Fruit fly (Drosophila melanogaster) whole organism, embryonic: ENCODE data around the gene CG34453.

ENCODE experiments used
- CG10543 ChIP-seq: fragments of 200-800 bp; sonication (Bioruptor generic); optimal IDR thresholded peaks from 3 replicates; lab custom pipeline; 2017; ENCODE audit warnings: missing biosample characterization, mild to moderate bottlenecking, missing genetic modification characterization, moderate library complexity
- CG11093 ChIP-seq: fragments of 200-800 bp; sonication (Bioruptor generic); IDR thresholded peaks from 3 replicates; pipeline ENCODE4 v1.3.6; 2022; ENCODE audit warnings: missing biosample characterization, missing genetic modification characterization
- CG12071 ChIP-seq: fragments of 200-800 bp; sonication (Bioruptor generic); optimal IDR thresholded peaks from 3 replicates; lab custom pipeline; 2018; ENCODE audit warnings: missing biosample characterization, mild to moderate bottlenecking, missing genetic modification characterization
- CG12104 ChIP-seq: fragments of 200-800 bp; sonication (Bioruptor generic); optimal IDR thresholded peaks from 3 replicates; lab custom pipeline; 2016; ENCODE audit warnings: missing biosample characterization, missing genetic modification characterization
- CG12769 ChIP-seq: fragments of 200-800 bp; sonication (Bioruptor generic); optimal IDR thresholded peaks from 2 replicates; lab custom pipeline; 2019; ENCODE audit warnings: missing biosample characterization, mild to moderate bottlenecking, missing genetic modification characterization, moderate library complexity
- CG14441 ChIP-seq: fragments of 200-800 bp; sonication (Bioruptor generic); IDR thresholded peaks from 2 replicates; pipeline ENCODE4 v1.3.6; 2022; ENCODE audit warnings: missing biosample characterization, missing genetic modification characterization
- CG15479 ChIP-seq: fragments of 200-800 bp; sonication (Bioruptor generic); optimal IDR thresholded peaks from 3 replicates; lab custom pipeline; 2019; ENCODE audit warnings: missing biosample characterization, mild to moderate bottlenecking, missing genetic modification characterization, moderate library complexity
- CG15696 ChIP-seq: fragments of 200-800 bp; sonication (Bioruptor generic); optimal IDR thresholded peaks from 2 replicates; lab custom pipeline; 2019; ENCODE audit warnings: missing biosample characterization, mild to moderate bottlenecking, missing genetic modification characterization, moderate library complexity
- CG17186 ChIP-seq: fragments of 200-800 bp; sonication (Bioruptor generic); optimal IDR thresholded peaks from 3 replicates; lab custom pipeline; 2017; ENCODE audit warnings: missing biosample characterization, missing genetic modification reagents, missing genetic modification characterization
- CG17912 ChIP-seq: fragments of 200-800 bp; sonication (Bioruptor generic); optimal IDR thresholded peaks from 2 replicates; lab custom pipeline; 2018; ENCODE audit warnings: missing biosample characterization, mild to moderate bottlenecking, missing genetic modification characterization
- CG18011 ChIP-seq: fragments of 200-800 bp; sonication (Bioruptor generic); optimal IDR thresholded peaks from 2 replicates; lab custom pipeline; 2017; ENCODE audit warnings: missing biosample characterization, missing genetic modification characterization, mild to moderate bottlenecking, moderate library complexity, missing genotype
- CG31441 ChIP-seq: fragments of 200-800 bp; sonication (Bioruptor generic); IDR thresholded peaks from 2 replicates; pipeline ENCODE4 v1.3.6; 2022; ENCODE audit warnings: missing biosample characterization, missing genetic modification characterization
- CG3407 ChIP-seq: fragments of 200-800 bp; sonication (Bioruptor generic); optimal IDR thresholded peaks from 2 replicates; lab custom pipeline; 2018; ENCODE audit warnings: missing biosample characterization, mild to moderate bottlenecking, missing genetic modification characterization
- CG3847 ChIP-seq: fragments of 200-800 bp; sonication (Bioruptor generic); IDR thresholded peaks from 2 replicates; pipeline ENCODE4 v1.3.6; 2022; ENCODE audit warnings: missing biosample characterization, missing genetic modification characterization
- CG4360 ChIP-seq: fragments of 200-800 bp; sonication (Bioruptor generic); IDR thresholded peaks from 2 replicates; pipeline ENCODE4 v1.3.6; 2022; ENCODE audit warnings: missing biosample characterization, missing genetic modification characterization
- CG4707 ChIP-seq: fragments of 200-800 bp; sonication (Bioruptor generic); optimal IDR thresholded peaks from 2 replicates; lab custom pipeline; 2018; ENCODE audit warnings: missing biosample characterization, mild to moderate bottlenecking, missing genetic modification characterization, moderate library complexity
- CG4854 ChIP-seq: fragments of 200-800 bp; sonication (Bioruptor generic); optimal IDR thresholded peaks from 2 replicates; lab custom pipeline; 2016; ENCODE audit warnings: missing biosample characterization, missing genetic modification characterization, inconsistent platforms
- CG6175 ChIP-seq: fragments of 200-800 bp; sonication (Bioruptor generic); IDR thresholded peaks from 3 replicates; pipeline ENCODE4 v1.3.6; 2022; ENCODE audit warnings: missing biosample characterization, missing genetic modification characterization
- CG7372 ChIP-seq: fragments of 200-800 bp; sonication (Bioruptor generic); IDR thresholded peaks from 2 replicates; pipeline ENCODE4 v1.3.6; 2022; ENCODE audit warnings: missing biosample characterization, missing genetic modification characterization
- CG7745 ChIP-seq: fragments of 200-800 bp; sonication (Bioruptor generic); optimal IDR thresholded peaks from 2 replicates; lab custom pipeline; 2018; ENCODE audit warnings: missing biosample characterization, mild to moderate bottlenecking, missing genetic modification characterization, moderate library complexity
- CG7928 ChIP-seq: fragments of 200-800 bp; sonication (Bioruptor generic); optimal IDR thresholded peaks from 2 replicates; lab custom pipeline; 2017; ENCODE audit warnings: missing biosample characterization, mild to moderate bottlenecking, missing genetic modification characterization
- CG9215 ChIP-seq: fragments of 200-800 bp; sonication (Bioruptor generic); IDR thresholded peaks from 2 replicates; pipeline ENCODE4 v1.3.6; 2022; ENCODE audit warnings: missing biosample characterization, missing genetic modification characterization
- CG9609 ChIP-seq: fragments of 200-800 bp; sonication (Bioruptor generic); optimal IDR thresholded peaks from 3 replicates; lab custom pipeline; 2016; ENCODE audit warnings: missing biosample characterization, missing genetic modification characterization
- Dip3 ChIP-seq: fragments of 200-800 bp; sonication (Bioruptor generic); optimal IDR thresholded peaks from 3 replicates; lab custom pipeline; 2016; ENCODE audit warnings: missing biosample characterization, missing genetic modification characterization
- Gsc ChIP-seq: fragments of 200-800 bp; sonication (Bioruptor generic); IDR thresholded peaks from 2 replicates; pipeline ENCODE4 v1.3.6; 2022; ENCODE audit warnings: missing biosample characterization, missing genetic modification characterization
- HLH3B ChIP-seq: fragments of 200-800 bp; sonication (Bioruptor generic); IDR thresholded peaks from 2 replicates; pipeline ENCODE4 v1.3.6; 2022; ENCODE audit warnings: missing biosample characterization, missing genetic modification characterization
- Hand ChIP-seq: fragments of 200-800 bp; sonication (Bioruptor generic); optimal IDR thresholded peaks from 2 replicates; lab custom pipeline; 2017; ENCODE audit warnings: mild to moderate bottlenecking, missing biosample characterization, missing genetic modification reagents, missing genetic modification characterization
- Hey ChIP-seq: fragments of 200-800 bp; sonication (Bioruptor generic); optimal IDR thresholded peaks from 3 replicates; lab custom pipeline; 2018; ENCODE audit warnings: missing biosample characterization, mild to moderate bottlenecking, missing genetic modification characterization
- Kr ChIP-seq: fragments of 200-800 bp; sonication (Bioruptor generic); optimal IDR thresholded peaks from 2 replicates; lab custom pipeline; 2017; ENCODE audit warnings: missing biosample characterization, mild to moderate bottlenecking, missing genetic modification characterization
- MBD-R2 ChIP-seq: fragments of 200-800 bp; sonication (Bioruptor generic); IDR thresholded peaks from 2 replicates; pipeline ENCODE4 v1.3.6; 2022; ENCODE audit warnings: missing biosample characterization, missing genetic modification characterization
- Mes4 ChIP-seq: fragments of 200-800 bp; sonication (Bioruptor generic); optimal IDR thresholded peaks from 2 replicates; lab custom pipeline; 2016; ENCODE audit warnings: missing biosample characterization, missing genetic modification characterization
- Myb ChIP-seq: fragments of 200-800 bp; sonication (Bioruptor generic); optimal IDR thresholded peaks from 2 replicates; lab custom pipeline; 2016; ENCODE audit warnings: missing biosample characterization, missing genetic modification characterization
- Oaz ChIP-seq: fragments of 200-800 bp; sonication (Bioruptor generic); IDR thresholded peaks from 2 replicates; pipeline ENCODE4 v1.3.6; 2022; ENCODE audit warnings: missing biosample characterization, missing genetic modification characterization
- Pdp1 ChIP-seq, 2 experiments: fragments of 200-800 bp; sonication (Bioruptor generic); optimal IDR thresholded peaks; 3 replicates each; lab custom pipeline; 2016; ENCODE audit warnings: missing biosample characterization in 2 of 2, missing genetic modification characterization in 2 of 2, mild to moderate bottlenecking in 1 of 2, moderate library complexity in 1 of 2
- Sry-β ChIP-seq: fragments of 200-800 bp; sonication (Bioruptor generic); optimal IDR thresholded peaks from 2 replicates; lab custom pipeline; 2018; ENCODE audit warnings: missing biosample characterization, mild to moderate bottlenecking, missing genetic modification characterization, moderate library complexity
- Sry-δ ChIP-seq: fragments of 200-800 bp; sonication (Bioruptor generic); optimal IDR thresholded peaks from 2 replicates; lab custom pipeline; 2016; ENCODE audit warnings: missing biosample characterization, missing genetic modification characterization
- Usf ChIP-seq: fragments of 200-800 bp; sonication (Bioruptor generic); optimal IDR thresholded peaks from 2 replicates; lab custom pipeline; 2017; ENCODE audit warnings: missing genotype, missing biosample characterization, missing genetic modification characterization
- aop ChIP-seq: fragments of 200-800 bp; sonication (Bioruptor generic); IDR thresholded peaks from 2 replicates; pipeline ENCODE4 v1.3.6; 2022; ENCODE audit warnings: missing biosample characterization, missing genetic modification characterization
- ems ChIP-seq: fragments of 200-800 bp; sonication (Bioruptor generic); optimal IDR thresholded peaks from 3 replicates; lab custom pipeline; 2016; ENCODE audit warnings: missing biosample characterization, missing genetic modification characterization
- eyg ChIP-seq: fragments of 200-800 bp; sonication (Bioruptor generic); optimal IDR thresholded peaks from 3 replicates; lab custom pipeline; 2016; ENCODE audit warnings: missing biosample characterization, missing genetic modification characterization
- jigr1 ChIP-seq: fragments of 200-800 bp; sonication (Bioruptor generic); IDR thresholded peaks from 3 replicates; pipeline ENCODE4 v1.3.6; 2022; ENCODE audit warnings: missing biosample characterization, missing genetic modification characterization
- kni ChIP-seq: fragments of 200-800 bp; sonication (Bioruptor generic); optimal IDR thresholded peaks from 3 replicates; lab custom pipeline; 2017; ENCODE audit warnings: mild to moderate bottlenecking, missing biosample characterization, missing genetic modification reagents, missing genetic modification characterization
- nau ChIP-seq: fragments of 200-800 bp; sonication (Bioruptor generic); optimal IDR thresholded peaks from 3 replicates; lab custom pipeline; 2017; ENCODE audit warnings: missing biosample characterization, mild to moderate bottlenecking, missing genetic modification characterization, missing genetic modification reagents
- psq ChIP-seq: fragments of 200-800 bp; sonication (Bioruptor generic); optimal IDR thresholded peaks from 2 replicates; lab custom pipeline; 2017; ENCODE audit warnings: missing biosample characterization, missing genetic modification characterization
- sens-2 ChIP-seq: fragments of 200-800 bp; sonication (Bioruptor generic); IDR thresholded peaks from 2 replicates; pipeline ENCODE4 v1.3.6; 2022; ENCODE audit warnings: missing biosample characterization, missing genetic modification characterization
- sima ChIP-seq: fragments of 200-800 bp; sonication (Bioruptor generic); optimal IDR thresholded peaks from 2 replicates; lab custom pipeline; 2016; ENCODE audit warnings: missing biosample characterization, missing genetic modification characterization
- slbo ChIP-seq: fragments of 200-800 bp; sonication (Bioruptor generic); IDR thresholded peaks from 2 replicates; pipeline ENCODE4 v1.3.6; 2022; ENCODE audit warnings: missing biosample characterization, missing genetic modification characterization
- sr ChIP-seq: fragments of 200-800 bp; sonication (Bioruptor generic); IDR thresholded peaks from 3 replicates; pipeline ENCODE4 v1.3.6; 2022; ENCODE audit warnings: missing biosample characterization, missing genetic modification characterization
- sug ChIP-seq: fragments of 200-800 bp; optimal IDR thresholded peaks from 2 replicates; lab custom pipeline; 2019; ENCODE audit warnings: missing biosample characterization, mild to moderate bottlenecking, missing genetic modification characterization, moderate library complexity

Gene CG34453

dm6 chr3L:257618-258475 is 24.7 kb upstream of the CG34453 start, which contains the start of the genes DIP2 and wac (continued):
- TF ChIP-seq Sry-β (GFP tag; lab: Kevin White, UChicago), result peak; percentile 13
- no peak for TF ChIP-seq Usf (GFP tag; lab: Kevin White, UChicago)
- no peak for TF ChIP-seq jigr1
- peak; percentile 28 for TF ChIP-seq psq
- no peak; the same call in 1 of the 2 replicates for TF ChIP-seq CG31441
- TF ChIP-seq Pdp1 (GFP tag; optimal IDR thresholded peaks at IDR 0.05; lab: Kevin White, UChicago), result peak; percentile 84 to 94
- TF ChIP-seq CG12071 (GFP tag; lab: Kevin White, UChicago), result no peak
- peak; percentile 71 for TF ChIP-seq CG18011 (GFP tag; lab: Kevin White, UChicago)
- TF ChIP-seq kni (GFP tag; lab: Kevin White, UChicago), result peak; percentile 71
- TF ChIP-seq Hey (tag; lab: Kevin White, UChicago), result no peak
- peak; percentile 3 for TF ChIP-seq CG12104 (GFP tag; lab: Kevin White, UChicago)
- TF ChIP-seq slbo (GFP tag; lab: Robert Waterston, UW), result peak; percentile 89
- TF ChIP-seq Hand (GFP tag; lab: Kevin White, UChicago), result no peak
- TF ChIP-seq Kr (GFP tag; lab: Kevin White, UChicago), result no peak
- no peak for TF ChIP-seq sima (GFP tag; lab: Kevin White, UChicago)
- peak; percentile 95 for TF ChIP-seq CG7928 (GFP tag; lab: Kevin White, UChicago)
- peak; percentile 81 for TF ChIP-seq Myb (GFP tag; lab: Kevin White, UChicago)
- TF ChIP-seq CG4360 (GFP tag; lab: Robert Waterston, UW), result no peak
- peak; percentile 98 for TF ChIP-seq Sry-δ (GFP tag; lab: Kevin White, UChicago)
- TF ChIP-seq Dip3, result peak; percentile 90
- TF ChIP-seq eyg (GFP tag; lab: Kevin White, UChicago), result peak; percentile 88
- peak; percentile 57; the same call in 1 of the 3 replicates for TF ChIP-seq CG11093 (GFP tag; lab: Robert Waterston, UW)
- TF ChIP-seq MBD-R2, result peak; percentile 66
- TF ChIP-seq CG17186 (GFP tag; lab: Kevin White, UChicago), result peak; percentile 84
- TF ChIP-seq Gsc (GFP tag; lab: Robert Waterston, UW), result no peak
- TF ChIP-seq CG3407 (GFP tag; lab: Kevin White, UChicago), result no peak
- TF ChIP-seq CG10543 (GFP tag; lab: Kevin White, UChicago), result peak; percentile 78
- peak; percentile 82 for TF ChIP-seq CG9609 (GFP tag; lab: Kevin White, UChicago)
- TF ChIP-seq CG17912 (GFP tag; lab: Kevin White, UChicago), result peak; percentile 69
- no peak for TF ChIP-seq aop (GFP tag; lab: Robert Waterston, UW)
- TF ChIP-seq CG7745, result no peak
- TF ChIP-seq nau, result no peak
- peak; percentile 50; the same call in 2 of the 3 replicates for TF ChIP-seq CG6175 (GFP tag; lab: Robert Waterston, UW)
- TF ChIP-seq CG7372 (GFP tag; lab: Robert Waterston, UW), result peak; percentile 52
- peak; percentile 55 for TF ChIP-seq CG15696 (tag; lab: Kevin White, UChicago)
- peak; percentile 50 for TF ChIP-seq Oaz
- TF ChIP-seq sr (GFP tag; lab: Robert Waterston, UW), result 0 out of 3 replicates have a peak, but pooled peaks have one; percentile 5
- TF ChIP-seq CG14441 (GFP tag; lab: Robert Waterston, UW), result peak; percentile 62
- peak; percentile 74 for TF ChIP-seq sug
- TF ChIP-seq CG9215, result no peak
- TF ChIP-seq CG3847 (GFP tag; lab: Robert Waterston, UW), result peak; percentile 77
- TF ChIP-seq CG4854, result peak; percentile 59
- peak; percentile 92 for TF ChIP-seq CG12769
- TF ChIP-seq sens-2 (GFP tag; lab: Robert Waterston, UW), result peak; percentile 45; the same call in 1 of the 2 replicates
- peak; percentile 6 for TF ChIP-seq CG15479
- TF ChIP-seq CG4707 (GFP tag; lab: Kevin White, UChicago), result peak; percentile 8
- TF ChIP-seq HLH3B, result peak; percentile 58; the same call in 1 of the 2 replicates
- peak; percentile 78 for TF ChIP-seq Mes4
- peak; percentile 82 for TF ChIP-seq ems (GFP tag; lab: Kevin White, UChicago)
